Worm (Caenorhabditis elegans) whole organism, L1 larva: ENCODE data around the gene T05G5.5.

Experiments
- aha-1 ChIP-seq: fragments of 150-350 bp; optimal IDR thresholded peaks from 2 replicates; lab custom pipeline; 2014; ENCODE audit warnings: missing biosample characterization, missing genetic modification characterization
- ama-1 ChIP-seq: fragments of 150-350 bp; optimal IDR thresholded peaks from 2 replicates; lab custom pipeline; 2014
- blmp-1 ChIP-seq: fragments of 150-350 bp; optimal IDR thresholded peaks from 2 replicates; lab custom pipeline; 2014; ENCODE audit warnings: missing biosample characterization, missing genetic modification characterization
- ceh-82 ChIP-seq, 3 experiments: fragments of 150-350 bp in 1 of 3; sonication (generic microtip) in 2 of 3; optimal IDR thresholded peaks; 2 replicates each; lab custom pipeline; 2014 to 2017; ENCODE audit warnings: missing biosample characterization in 3 of 3, missing genetic modification characterization in 3 of 3
- ceh-88 ChIP-seq: fragments of 200-800 bp; sonication (Bioruptor generic); IDR thresholded peaks from 2 replicates; pipeline ENCODE4 v1.3.6; 2022; ENCODE audit warnings: missing genetic modification characterization, missing compliant biosample characterization
- ceh-90 ChIP-seq: sonication (generic microtip); optimal IDR thresholded peaks from 2 replicates; lab custom pipeline; 2016; ENCODE audit warnings: missing genetic modification characterization, missing compliant biosample characterization
- ces-1 ChIP-seq: fragments of 150-350 bp; optimal IDR thresholded peaks from 2 replicates; lab custom pipeline; 2014; ENCODE audit warnings: missing biosample characterization, missing genetic modification reagents, missing genetic modification characterization
- dpl-1 ChIP-seq, 3 experiments: fragments of 150-350 bp in 2 of 3; sonication (generic microtip) in 1 of 3; optimal IDR thresholded peaks; 2 replicates each; lab custom pipeline; 2014 to 2017; ENCODE audit warnings: missing biosample characterization in 3 of 3, missing genetic modification characterization in 3 of 3, missing genetic modification reagents in 3 of 3
- efl-1 ChIP-seq, 4 experiments: fragments of 150-350 bp; optimal IDR thresholded peaks in 3 of 4; peaks in 1 of 4; 1 replicate in 1 of 4; 2 replicates in 3 of 4; lab custom pipeline; 2014; ENCODE audit warnings: missing biosample characterization in 2 of 4, missing genetic modification characterization in 2 of 4, missing genetic modification reagents in 2 of 4
- fkh-4 ChIP-seq: sonication (generic microtip); optimal IDR thresholded peaks from 2 replicates; lab custom pipeline; 2016; ENCODE audit warnings: missing compliant biosample characterization, missing genetic modification characterization, borderline replicate concordance
- grh-1 ChIP-seq: fragments of 200-800 bp; sonication (Bioruptor generic); IDR thresholded peaks from 2 replicates; pipeline ENCODE4 v1.3.6; 2022; ENCODE audit warnings: missing genetic modification reagents, missing genetic modification characterization, missing compliant biosample characterization
- hlh-4 ChIP-seq: sonication (generic microtip); optimal IDR thresholded peaks from 2 replicates; lab custom pipeline; 2016; ENCODE audit warnings: mild to moderate bottlenecking, missing genetic modification characterization, missing compliant biosample characterization
- isw-1 ChIP-seq: fragments of 200-800 bp; sonication (Bioruptor generic); IDR thresholded peaks from 2 replicates; pipeline ENCODE4 v1.3.6; 2022; ENCODE audit warnings: missing genetic modification characterization, missing compliant biosample characterization
- jun-1 ChIP-seq: fragments of 150-350 bp; optimal IDR thresholded peaks from 2 replicates; lab custom pipeline; 2014; ENCODE audit warnings: missing biosample characterization, missing genetic modification reagents, missing genetic modification characterization
- lin-14 ChIP-seq: fragments of 200-800 bp; sonication (Bioruptor generic); optimal IDR thresholded peaks from 2 replicates; lab custom pipeline; 2018; ENCODE audit warnings: mild to moderate bottlenecking, missing genetic modification characterization, moderate library complexity, missing compliant biosample characterization
- lin-39 ChIP-seq: fragments of 150-350 bp; optimal IDR thresholded peaks from 2 replicates; lab custom pipeline; 2014; ENCODE audit warnings: missing biosample characterization, missing genetic modification reagents, missing genetic modification characterization
- lsy-2 ChIP-seq, 2 experiments: fragments of 150-350 bp; optimal IDR thresholded peaks; 2 replicates each; lab custom pipeline; 2014; ENCODE audit warnings: missing biosample characterization in 2 of 2, missing genetic modification characterization in 2 of 2
- mef-2 ChIP-seq: fragments of 150-350 bp; optimal IDR thresholded peaks from 2 replicates; lab custom pipeline; 2014; ENCODE audit warnings: missing biosample characterization, missing genetic modification characterization
- nhr-12 ChIP-seq: sonication (generic microtip); optimal IDR thresholded peaks from 2 replicates; lab custom pipeline; 2017; ENCODE audit warnings: missing biosample characterization, missing genetic modification characterization
- nhr-71 ChIP-seq: sonication (generic microtip); optimal IDR thresholded peaks from 2 replicates; lab custom pipeline; 2016; ENCODE audit warnings: mild to moderate bottlenecking, missing genetic modification characterization, moderate library complexity, missing compliant biosample characterization
- nhr-76 ChIP-seq: sonication (generic microtip); optimal IDR thresholded peaks from 2 replicates; lab custom pipeline; 2017; ENCODE audit warnings: missing biosample characterization, missing genetic modification characterization
- nhr-77 ChIP-seq: fragments of 150-350 bp; optimal IDR thresholded peaks from 2 replicates; lab custom pipeline; 2014; ENCODE audit warnings: missing biosample characterization, missing genetic modification characterization
- nhr-85 ChIP-seq: sonication (generic microtip); peaks from one replicate; lab custom pipeline; 2016; ENCODE audit warnings: missing genetic modification characterization, inconsistent platforms, missing compliant biosample characterization
- nhr-90 ChIP-seq: sonication (generic microtip); optimal IDR thresholded peaks from 2 replicates; lab custom pipeline; 2016; ENCODE audit warnings: mild to moderate bottlenecking, missing genetic modification characterization, missing compliant biosample characterization; ENCODE audit not compliant: poor library complexity
- pqm-1 ChIP-seq: sonication (generic microtip); optimal IDR thresholded peaks from 3 replicates; lab custom pipeline; 2017; ENCODE audit warnings: missing biosample characterization, missing genetic modification characterization
- rnt-1 ChIP-seq: sonication (generic microtip); optimal IDR thresholded peaks from 2 replicates; lab custom pipeline; 2016; ENCODE audit warnings: mild to moderate bottlenecking, missing genetic modification characterization, moderate library complexity, missing compliant biosample characterization
- skn-1 ChIP-seq: fragments of 150-350 bp; optimal IDR thresholded peaks from 2 replicates; lab custom pipeline; 2014; ENCODE audit warnings: missing biosample characterization, missing genetic modification characterization
- sox-4 ChIP-seq: sonication (generic microtip); optimal IDR thresholded peaks from 2 replicates; lab custom pipeline; 2016; ENCODE audit warnings: missing genetic modification characterization, missing compliant biosample characterization
- sup-37 ChIP-seq: fragments of 200-800 bp; sonication (Bioruptor generic); optimal IDR thresholded peaks from 2 replicates; lab custom pipeline; 2018; ENCODE audit warnings: mild to moderate bottlenecking, missing genetic modification characterization, missing compliant biosample characterization
- tbx-2 ChIP-seq: sonication (generic microtip); optimal IDR thresholded peaks from 2 replicates; lab custom pipeline; 2016; ENCODE audit warnings: missing genetic modification characterization, missing compliant biosample characterization
- vab-15 ChIP-seq: sonication (generic microtip); optimal IDR thresholded peaks from 2 replicates; lab custom pipeline; 2017; ENCODE audit warnings: missing genotype, mild to moderate bottlenecking, missing genetic modification characterization, missing compliant biosample characterization
- zip-4 ChIP-seq: fragments of 200-800 bp; sonication (Bioruptor generic); optimal IDR thresholded peaks from 2 replicates; lab custom pipeline; 2018; ENCODE audit warnings: mild to moderate bottlenecking, missing genetic modification characterization, moderate library complexity, missing compliant biosample characterization

Gene T05G5.5

ce11 chrIII:9713182-9713581, 38.0 kb downstream of the T05G5.5 start:
- TF ChIP-seq ces-1 (GFP tag; lab: Kevin White, UChicago), result no peak
- no peak for TF ChIP-seq ceh-90 (tag; lab: Kevin White, UChicago)
- TF ChIP-seq nhr-77 (tag; lab: Kevin White, UChicago), result no peak
- TF ChIP-seq nhr-85, result no peak
- no peak for TF ChIP-seq ceh-88 (GFP tag; lab: Robert Waterston, UW)
- no peak for TF ChIP-seq zip-4 (GFP tag; lab: Kevin White, UChicago)
- TF ChIP-seq, all 84 proteins: peak for 0

- TF ChIP-seq sup-37 (GFP tag; lab: Kevin White, UChicago) (no peak), aha-1 (tag; lab: Kevin White, UChicago) (no peak), jun-1 (tag; lab: Kevin White, UChicago) (no peak), lsy-2 (tag; optimal IDR thresholded peaks at IDR 0.05; lab: Kevin White, UChicago) (no peak), nhr-12 (no peak), dpl-1 (GFP tag; optimal IDR thresholded peaks at IDR 0.05; lab: Kevin White, UChicago) (no peak), ama-1 (lab: Kevin White, UChicago) (no peak), nhr-76 (tag; lab: Kevin White, UChicago) (no peak), nhr-71 (no peak), nhr-90 (tag; lab: Kevin White, UChicago) (no peak), skn-1 (no peak), fkh-4 (tag; lab: Kevin White, UChicago) (no peak), mef-2 (no peak), isw-1 (GFP tag; lab: Robert Waterston, UW) (no peak), lin-14 (GFP tag; lab: Kevin White, UChicago) (no peak), tbx-2 (tag; lab: Kevin White, UChicago) (no peak), rnt-1 (tag; lab: Kevin White, UChicago) (no peak), hlh-4 (tag; lab: Kevin White, UChicago) (no peak), vab-15 (tag; lab: Kevin White, UChicago) (no peak), lin-39 (tag; lab: Kevin White, UChicago) (no peak)
Observed at ce11 chrIII:9711163-9711562, 40.1 kb downstream of the T05G5.5 start.

- TF ChIP-seq blmp-1 (tag; lab: Kevin White, UChicago) (peak; percentile 41), grh-1 (GFP tag; lab: Robert Waterston, UW) (no peak)
Observed at ce11 chrIII:9705157-9705905, 45.9 kb downstream of the T05G5.5 start.

ce11 chrIII:9704606-9704938, 46.7 kb downstream of the T05G5.5 start:
- TF ChIP-seq ceh-82 (tag; optimal IDR thresholded peaks at IDR 0.05; lab: Kevin White, UChicago), result no peak
- TF ChIP-seq lin-14 (GFP tag; lab: Kevin White, UChicago), result peak; percentile 1
- TF ChIP-seq pqm-1 (tag; lab: Kevin White, UChicago), result no peak
- no peak for TF ChIP-seq tbx-2 (tag; lab: Kevin White, UChicago)
- TF ChIP-seq nhr-90 (tag; lab: Kevin White, UChicago), result no peak
- no peak for TF ChIP-seq efl-1 (optimal IDR thresholded peaks at IDR 0.05; lab: Kevin White, UChicago)
- peak in 1 of 2 experiments; percentile 51 for TF ChIP-seq efl-1 (GFP tag; optimal IDR thresholded peaks at IDR 0.05 in 1 of 2; lab: Kevin White, UChicago)
- TF ChIP-seq sox-4 (tag; lab: Kevin White, UChicago), result no peak
